Fruit fly (Drosophila melanogaster) whole organism, pupa: ENCODE measurements around the gene CG9215.

Source experiments
- CG10348 ChIP-seq: fragments of 200-800 bp; sonication (Bioruptor generic); IDR thresholded peaks from 2 replicates; pipeline ENCODE4 v1.3.6; 2022; ENCODE audit warnings: missing biosample characterization, missing genetic modification characterization
- CG17806 ChIP-seq: fragments of 200-800 bp; sonication (Bioruptor generic); optimal IDR thresholded peaks from 2 replicates; lab custom pipeline; 2018; ENCODE audit warnings: missing biosample characterization, mild to moderate bottlenecking, missing genetic modification characterization, moderate library complexity
- CG4496 ChIP-seq: fragments of 200-800 bp; sonication (Bioruptor generic); IDR thresholded peaks from 3 replicates; pipeline ENCODE4 v1.3.6; 2022; ENCODE audit warnings: missing biosample characterization, missing genetic modification characterization
- CG9948 ChIP-seq: fragments of 200-800 bp; sonication (Bioruptor generic); optimal IDR thresholded peaks from 2 replicates; lab custom pipeline; 2018; ENCODE audit warnings: missing biosample characterization, mild to moderate bottlenecking, missing genetic modification characterization, moderate library complexity
- D1 ChIP-seq: fragments of 200-800 bp; sonication (Bioruptor generic); optimal IDR thresholded peaks from 2 replicates; lab custom pipeline; 2018; ENCODE audit warnings: missing biosample characterization, mild to moderate bottlenecking, missing genetic modification characterization, moderate library complexity
- EcR ChIP-seq: fragments of 200-800 bp; sonication (Bioruptor generic); optimal IDR thresholded peaks from 3 replicates; lab custom pipeline; 2019; ENCODE audit warnings: missing biosample characterization, missing genetic modification characterization, mild to moderate bottlenecking, moderate library complexity, missing genetic modification reagents
- Ets98B ChIP-seq: fragments of 200-800 bp; sonication (Bioruptor generic); IDR thresholded peaks from 2 replicates; pipeline ENCODE4 v1.3.6; 2022; ENCODE audit warnings: missing biosample characterization, missing genetic modification characterization
- Pif1A ChIP-seq: fragments of 200-800 bp; sonication (Bioruptor generic); optimal IDR thresholded peaks from 3 replicates; lab custom pipeline; 2016; ENCODE audit warnings: missing biosample characterization, missing genetic modification characterization
- Pif1B ChIP-seq: fragments of 200-800 bp; sonication (Bioruptor generic); optimal IDR thresholded peaks from 3 replicates; lab custom pipeline; 2016; ENCODE audit warnings: missing biosample characterization, missing genetic modification characterization
- gl ChIP-seq: fragments of 200-800 bp; sonication (Bioruptor generic); optimal IDR thresholded peaks from 2 replicates; lab custom pipeline; 2018; ENCODE audit warnings: missing biosample characterization, mild to moderate bottlenecking, missing genetic modification characterization
- rn ChIP-seq: fragments of 200-800 bp; sonication (Bioruptor generic); IDR thresholded peaks from 2 replicates; pipeline ENCODE4 v1.3.6; 2022; ENCODE audit warnings: missing biosample characterization, missing genetic modification characterization

DNA sequence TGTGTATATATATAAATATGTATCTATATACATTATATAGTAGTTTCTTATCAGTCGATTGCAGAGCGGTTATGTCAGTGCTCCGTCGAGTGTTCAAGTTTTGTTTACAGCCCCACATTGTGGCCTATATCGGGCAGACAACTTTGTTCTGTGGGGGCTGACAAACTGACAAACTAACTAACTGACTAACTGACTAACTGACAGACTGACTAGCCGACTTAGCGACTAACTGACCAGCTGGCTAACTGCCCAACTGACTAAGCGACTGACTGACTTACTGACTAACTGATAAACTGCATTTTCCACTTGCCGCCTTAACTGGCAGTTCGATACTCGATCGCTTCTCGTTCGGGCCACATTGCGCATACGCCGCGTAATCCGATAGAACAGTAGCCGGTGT, 47.3 kb upstream of the CG9215 start:
- TF ChIP-seq Pif1B (GFP tag; lab: Kevin White, UChicago): no peak
- no peak for TF ChIP-seq CG9948 (tag; lab: Kevin White, UChicago)
- no peak for TF ChIP-seq CG17806
- no peak for TF ChIP-seq Pif1A (GFP tag; lab: Kevin White, UChicago)
- no peak for TF ChIP-seq EcR (GFP tag; lab: Kevin White, UChicago)
- no peak for TF ChIP-seq D1
- TF ChIP-seq CG10348 (GFP tag; lab: Robert Waterston, UW): no peak
- no peak for TF ChIP-seq Ets98B (GFP tag; lab: Robert Waterston, UW)
- TF ChIP-seq gl (tag; lab: Kevin White, UChicago): no peak
- no peak for TF ChIP-seq rn
- no peak for TF ChIP-seq CG4496 (GFP tag; lab: Robert Waterston, UW)
